Worm (Caenorhabditis elegans) whole organism, L4 larva: ENCODE results near the gene mgl-3.
A peak's percentile ranks its signal among the peaks of the same experiment; 100 is the strongest.

ENCODE experiments used
- F49E8.2 ChIP-seq: sonication (generic microtip); optimal IDR thresholded peaks from 2 replicates; lab custom pipeline; 2016; ENCODE audit warnings: missing compliant biosample characterization, mild to moderate bottlenecking, missing genetic modification characterization, borderline replicate concordance
- Y48G9A.11 ChIP-seq: fragments of 200-800 bp; sonication (Bioruptor generic); IDR thresholded peaks from 2 replicates; pipeline ENCODE4 v1.3.6; 2022; ENCODE audit warnings: missing genetic modification reagents, missing genetic modification characterization, missing compliant biosample characterization
- ZK337.2 ChIP-seq: fragments of 200-800 bp; sonication (Bioruptor generic); IDR thresholded peaks from 2 replicates; pipeline ENCODE4 v1.3.6; 2022; ENCODE audit warnings: missing genetic modification reagents, missing genetic modification characterization, missing compliant biosample characterization
- ZK546.5 ChIP-seq, 2 experiments: sonication (generic microtip); optimal IDR thresholded peaks; 2 replicates each; lab custom pipeline; 2017; ENCODE audit warnings: missing biosample characterization in 2 of 2, missing genetic modification characterization in 2 of 2
- aha-1 ChIP-seq: fragments of 150-350 bp; peaks from one replicate; lab custom pipeline; 2014; ENCODE audit warnings: missing biosample characterization, missing genetic modification characterization
- arid-1 ChIP-seq: fragments of 200-800 bp; sonication (Bioruptor generic); conservative IDR thresholded peaks from 2 replicates; pipeline ENCODE4 v1.3.6; 2022; ENCODE audit warnings: missing genetic modification reagents, missing genetic modification characterization, missing compliant biosample characterization
- attf-4 ChIP-seq: sonication (generic microtip); optimal IDR thresholded peaks from 3 replicates; lab custom pipeline; 2017; ENCODE audit warnings: missing biosample characterization, missing genetic modification characterization
- ceh-28 ChIP-seq: fragments of 150-350 bp; optimal IDR thresholded peaks from 2 replicates; lab custom pipeline; 2014; ENCODE audit warnings: missing biosample characterization, missing genetic modification reagents, missing genetic modification characterization
- ceh-32 ChIP-seq: sonication (generic microtip); optimal IDR thresholded peaks from 2 replicates; lab custom pipeline; 2016; ENCODE audit warnings: mild to moderate bottlenecking, missing genetic modification characterization, missing compliant biosample characterization; ENCODE audit not compliant: poor library complexity
- ceh-44 ChIP-seq: fragments of 200-800 bp; sonication (Bioruptor generic); IDR thresholded peaks from 2 replicates; pipeline ENCODE4 v1.3.6; 2022; ENCODE audit warnings: missing genetic modification reagents, missing genetic modification characterization, missing compliant biosample characterization
- ces-1 ChIP-seq: fragments of 150-350 bp; sonication (generic microtip); optimal IDR thresholded peaks from 4 replicates; lab custom pipeline; 2014; ENCODE audit warnings: missing biosample characterization, missing genetic modification reagents, missing genetic modification characterization
- ctbp-1 ChIP-seq: fragments of 200-800 bp; sonication (Bioruptor generic); IDR thresholded peaks from 2 replicates; pipeline ENCODE4 v1.3.6; 2022; ENCODE audit warnings: missing genetic modification reagents, missing genetic modification characterization, missing compliant biosample characterization
- daf-16 ChIP-seq, 3 experiments: sonication (generic microtip); optimal IDR thresholded peaks; 2 replicates each; lab custom pipeline; 2016 to 2017; ENCODE audit warnings: missing genetic modification characterization in 3 of 3, missing genetic modification reagents in 3 of 3, mild to moderate bottlenecking in 2 of 3, missing compliant biosample characterization in 2 of 3, missing biosample characterization in 1 of 3, moderate library complexity in 1 of 3
- dmd-6 ChIP-seq: fragments of 200-800 bp; sonication (Bioruptor generic); IDR thresholded peaks from 2 replicates; pipeline ENCODE4 v1.3.6; 2022; ENCODE audit warnings: missing genetic modification reagents, missing genetic modification characterization, missing compliant biosample characterization
- dpl-1 ChIP-seq: fragments of 150-350 bp; optimal IDR thresholded peaks from 2 replicates; lab custom pipeline; 2014; ENCODE audit warnings: missing biosample characterization, missing genetic modification reagents, missing genetic modification characterization
- duxl-1 ChIP-seq: sonication (generic microtip); optimal IDR thresholded peaks from 2 replicates; lab custom pipeline; 2016; ENCODE audit warnings: mild to moderate bottlenecking, missing genetic modification characterization, moderate library complexity, missing compliant biosample characterization; ENCODE audit not compliant: poor library complexity
- fos-1 ChIP-seq: fragments of 150-350 bp; optimal IDR thresholded peaks from 2 replicates; lab custom pipeline; 2014; ENCODE audit warnings: missing biosample characterization, missing genetic modification characterization
- hif-1 ChIP-seq, 2 experiments: sonication (generic microtip); optimal IDR thresholded peaks; 2 replicates each; lab custom pipeline; 2016 to 2017; ENCODE audit warnings: missing compliant biosample characterization in 2 of 2, missing genetic modification characterization in 2 of 2, missing genetic modification reagents in 2 of 2, missing genotype in 2 of 2, mild to moderate bottlenecking in 1 of 2
- hlh-11 ChIP-seq: fragments of 200-800 bp; sonication (Bioruptor generic); optimal IDR thresholded peaks from 2 replicates; lab custom pipeline; 2018; ENCODE audit warnings: mild to moderate bottlenecking, missing genetic modification characterization, missing compliant biosample characterization
- hlh-30 ChIP-seq: sonication (generic microtip); optimal IDR thresholded peaks from 2 replicates; lab custom pipeline; 2017; ENCODE audit warnings: antibody characterized with exemption, mild to moderate bottlenecking, missing genetic modification characterization, missing compliant biosample characterization; ENCODE audit not compliant: insufficient read depth
- hmg-1.1 ChIP-seq: fragments of 200-800 bp; sonication (Bioruptor generic); IDR thresholded peaks from 2 replicates; pipeline ENCODE4 v1.3.6; 2022; ENCODE audit warnings: missing genetic modification reagents, missing genetic modification characterization, missing compliant biosample characterization
- jun-1 ChIP-seq: fragments of 150-350 bp; optimal IDR thresholded peaks from 2 replicates; lab custom pipeline; 2014; ENCODE audit warnings: missing biosample characterization, missing genetic modification reagents, missing genetic modification characterization
- lin-38 ChIP-seq: fragments of 200-800 bp; sonication (Bioruptor generic); IDR thresholded peaks from 2 replicates; pipeline ENCODE4 v1.3.6; 2022; ENCODE audit warnings: missing genetic modification reagents, missing genetic modification characterization, missing compliant biosample characterization
- lir-3 ChIP-seq: sonication (generic microtip); optimal IDR thresholded peaks from 2 replicates; lab custom pipeline; 2016; ENCODE audit warnings: mild to moderate bottlenecking, missing genetic modification characterization, missing compliant biosample characterization
- lsy-2 ChIP-seq, 2 experiments: fragments of 150-350 bp in 1 of 2; sonication (generic microtip) in 1 of 2; optimal IDR thresholded peaks; 2 replicates each; lab custom pipeline; 2014 to 2017; ENCODE audit warnings: missing biosample characterization in 2 of 2, missing genetic modification characterization in 2 of 2
- madf-5 ChIP-seq, 2 experiments: fragments of 200-800 bp; sonication (Bioruptor generic); IDR thresholded peaks; 2 replicates each; pipeline ENCODE4 v1.3.6; 2022; ENCODE audit warnings: missing compliant biosample characterization in 2 of 2, missing genetic modification characterization in 2 of 2
- mep-1 ChIP-seq: fragments of 150-350 bp; sonication (generic microtip); optimal IDR thresholded peaks from 3 replicates; lab custom pipeline; 2014; ENCODE audit warnings: missing biosample characterization, missing genetic modification characterization
- mes-2 ChIP-seq: sonication (generic microtip); optimal IDR thresholded peaks from 2 replicates; lab custom pipeline; 2016; ENCODE audit warnings: missing genotype, mild to moderate bottlenecking, missing genetic modification characterization, missing compliant biosample characterization; ENCODE audit not compliant: poor library complexity, severe bottlenecking
- mxl-2 ChIP-seq: fragments of 200-800 bp; sonication (Bioruptor generic); conservative IDR thresholded peaks from 2 replicates; pipeline ENCODE4 v1.3.6; 2022; ENCODE audit warnings: missing genetic modification reagents, missing genetic modification characterization, missing compliant biosample characterization
- nhr-10 ChIP-seq: fragments of 150-350 bp; optimal IDR thresholded peaks from 2 replicates; lab custom pipeline; 2014; ENCODE audit warnings: missing biosample characterization, missing genetic modification characterization
- nhr-11 ChIP-seq: fragments of 150-350 bp; optimal IDR thresholded peaks from 2 replicates; lab custom pipeline; 2014; ENCODE audit warnings: missing biosample characterization, missing genetic modification characterization
- nhr-25 ChIP-seq: sonication (generic microtip); optimal IDR thresholded peaks from 2 replicates; lab custom pipeline; 2017; ENCODE audit warnings: missing genetic modification characterization, mild to moderate bottlenecking, missing compliant biosample characterization, antibody characterized with exemption, moderate library complexity, borderline replicate concordance; ENCODE audit not compliant: insufficient read depth
- nhr-42 ChIP-seq: fragments of 200-800 bp; sonication (Bioruptor generic); IDR thresholded peaks from 2 replicates; pipeline ENCODE4 v1.3.6; 2022; ENCODE audit warnings: missing genetic modification characterization, missing compliant biosample characterization
- nhr-6 ChIP-seq: fragments of 150-350 bp; optimal IDR thresholded peaks from 2 replicates; lab custom pipeline; 2014; ENCODE audit warnings: missing biosample characterization, missing genetic modification characterization
- pha-4 ChIP-seq, 2 experiments: fragments of 150-350 bp in 1 of 2; fragments of 200-800 bp in 1 of 2; sonication (Bioruptor generic) in 1 of 2; IDR thresholded peaks in 1 of 2; optimal IDR thresholded peaks in 1 of 2; 2 replicates each; pipeline versions ENCODE4 v1.3.6 to Lab custom; 2014 to 2022; ENCODE audit warnings: missing genetic modification characterization in 2 of 2, missing genetic modification reagents in 2 of 2, missing biosample characterization in 1 of 2, missing compliant biosample characterization in 1 of 2
- php-3 ChIP-seq: fragments of 200-800 bp; sonication (Bioruptor generic); IDR thresholded peaks from 2 replicates; pipeline ENCODE4 v1.3.6; 2022; ENCODE audit warnings: missing genetic modification reagents, missing genetic modification characterization, missing compliant biosample characterization
- rbr-2 ChIP-seq: sonication (generic microtip); optimal IDR thresholded peaks from 2 replicates; lab custom pipeline; 2016; ENCODE audit warnings: missing genotype, missing genetic modification characterization, missing compliant biosample characterization
- set-16 ChIP-seq: fragments of 200-800 bp; sonication (Bioruptor generic); IDR thresholded peaks from 2 replicates; pipeline ENCODE4 v1.3.6; 2022; ENCODE audit warnings: missing genetic modification reagents, missing genetic modification characterization, missing compliant biosample characterization
- skn-1 ChIP-seq: fragments of 150-350 bp; optimal IDR thresholded peaks from 2 replicates; lab custom pipeline; 2014; ENCODE audit warnings: missing biosample characterization, missing genetic modification characterization
- snpc-1.2 ChIP-seq: fragments of 200-800 bp; sonication (Bioruptor generic); IDR thresholded peaks from 2 replicates; pipeline ENCODE4 v1.3.6; 2022; ENCODE audit warnings: missing genetic modification reagents, missing genetic modification characterization, missing compliant biosample characterization
- unc-130 ChIP-seq: sonication (generic microtip); optimal IDR thresholded peaks from 2 replicates; lab custom pipeline; 2016; ENCODE audit warnings: missing genetic modification reagents, missing genetic modification characterization, missing compliant biosample characterization
- zip-2 ChIP-seq: fragments of 150-350 bp; optimal IDR thresholded peaks from 2 replicates; lab custom pipeline; 2014; ENCODE audit warnings: missing biosample characterization, missing genetic modification characterization

The mgl-3 gene

DNA sequence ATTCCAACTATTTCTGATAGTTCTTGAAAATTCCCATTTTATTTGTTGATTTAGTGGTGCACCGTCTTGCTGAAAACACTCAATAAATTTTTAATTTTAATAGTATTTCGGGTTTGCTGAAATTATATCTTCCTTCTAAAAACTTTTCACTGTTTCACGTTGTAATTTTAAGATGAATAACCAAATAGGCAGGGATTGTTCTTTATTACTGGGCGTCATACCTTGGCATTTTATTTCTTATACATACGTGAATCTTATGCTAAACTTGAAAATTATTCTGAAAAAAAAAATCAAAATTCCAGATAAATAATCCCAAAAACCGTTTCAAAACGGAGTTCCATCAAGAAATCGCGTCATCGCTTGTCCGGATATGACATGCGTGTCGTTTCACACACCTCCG lies at the start of gene mgl-3:
TSS of gene mgl-3 (plus strand) at position 301 of the 400 bp plus-strand sequence.
- TF ChIP-seq daf-16 (GFP tag; optimal IDR thresholded peaks at IDR 0.05; lab: Kevin White, UChicago) (no peak), daf-16 (tag; optimal IDR thresholded peaks at IDR 0.05; lab: Kevin White, UChicago) (no peak), jun-1 (no peak), ceh-32 (tag; lab: Kevin White, UChicago) (no peak), ZK546.5 (tag; optimal IDR thresholded peaks at IDR 0.05; lab: Kevin White, UChicago) (no peak), dmd-6 (GFP tag; lab: Robert Waterston, UW) (no peak), attf-4 (tag; lab: Kevin White, UChicago) (no peak), ceh-28 (tag; lab: Kevin White, UChicago) (no peak), hlh-11 (tag; lab: Kevin White, UChicago) (no peak), ces-1 (no peak)

DNA sequence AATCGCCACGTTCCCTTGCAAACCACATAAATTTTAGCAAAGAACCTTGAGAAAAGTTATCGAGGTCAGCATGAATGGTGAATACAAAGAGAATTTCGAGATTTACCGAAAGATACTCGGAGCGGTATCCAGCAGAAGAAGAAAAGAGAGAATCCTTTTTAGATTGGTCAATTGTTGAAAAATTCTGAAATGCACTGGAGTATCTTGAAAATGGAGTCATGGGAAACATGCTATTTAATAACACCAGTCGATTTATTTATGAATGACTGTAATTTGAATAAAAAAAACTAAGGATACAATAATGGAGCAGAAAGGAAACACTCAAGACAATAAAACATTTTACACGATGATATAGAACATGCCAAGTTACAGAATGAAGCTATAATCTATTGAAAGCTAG lies 48.9 kb upstream of the mgl-3 start:
- TF ChIP-seq nhr-6 (tag; lab: Kevin White, UChicago) (no peak), lsy-2 (tag; optimal IDR thresholded peaks at IDR 0.05; lab: Kevin White, UChicago) (no peak), nhr-42 (no peak), Y48G9A.11 (GFP tag; lab: Robert Waterston, UW) (peak; percentile 42; the same call in 1 of the 2 replicates), dpl-1 (GFP tag; lab: Kevin White, UChicago) (no peak), hmg-1.1 (GFP tag; lab: Robert Waterston, UW) (no peak), F49E8.2 (peak; percentile 56), snpc-1.2 (peak; percentile 84), fos-1 (tag; lab: Kevin White, UChicago) (no peak), lin-38 (0 out of 2 replicates have a peak, but pooled peaks have one; percentile 22), rbr-2 (tag; lab: Kevin White, UChicago) (no peak), aha-1 (peak; percentile 85), php-3 (GFP tag; lab: Robert Waterston, UW) (no peak), madf-5 (GFP tag; IDR thresholded peaks at IDR 0.05; lab: Robert Waterston, UW) (0 out of 4 replicates have a peak, but pooled peaks of 1 of the 2 experiments have one; percentile 26), ZK337.2 (GFP tag; lab: Robert Waterston, UW) (no peak)

- no peak for TF ChIP-seq unc-130 (GFP tag; lab: Kevin White, UChicago)
- no peak for TF ChIP-seq lir-3
- no peak for TF ChIP-seq snpc-1.2
- TF ChIP-seq nhr-42 = no peak
Measured at ce11 chrIV:5391507-5392057, 47.2 kb upstream of the mgl-3 start, which contains the start of the genes htp-1 and ZK616.5. Gene htp-1 (minus strand): TSS chrIV:5391557. Gene ZK616.5 (plus strand): TSS chrIV:5391929.

ce11 chrIV:5393566-5393965 lies 45.2 kb upstream of the mgl-3 start:
- TF ChIP-seq mes-2 (tag; lab: Kevin White, UChicago) = peak; percentile 16
- TF ChIP-seq daf-16 (GFP tag; optimal IDR thresholded peaks at IDR 0.05; lab: Kevin White, UChicago) = no peak
- TF ChIP-seq daf-16 (tag; optimal IDR thresholded peaks at IDR 0.05; lab: Kevin White, UChicago) = peak; percentile 76
- TF ChIP-seq skn-1 (tag; lab: Kevin White, UChicago) = no peak
- TF ChIP-seq duxl-1 (tag; lab: Kevin White, UChicago) = peak; percentile 31
- TF ChIP-seq nhr-10 (tag; lab: Kevin White, UChicago) = no peak
- TF ChIP-seq zip-2 = no peak
- TF ChIP-seq mxl-2 (GFP tag; lab: Robert Waterston, UW) = no peak
- no peak for TF ChIP-seq nhr-11 (tag; lab: Kevin White, UChicago)
- TF ChIP-seq set-16 = no peak
- TF ChIP-seq hlh-30 (tag; lab: Kevin White, UChicago) = peak; percentile 62
- no peak for TF ChIP-seq ctbp-1 (GFP tag; lab: Robert Waterston, UW)
- TF ChIP-seq mep-1 (tag; lab: Kevin White, UChicago) = peak; percentile 21
- TF ChIP-seq arid-1 (GFP tag; lab: Robert Waterston, UW) = no peak
- TF ChIP-seq attf-4 (tag; lab: Kevin White, UChicago) = no peak
- no peak for TF ChIP-seq hmg-1.1 (GFP tag; lab: Robert Waterston, UW)
- 0 out of 2 replicates have a peak, but pooled peaks have one; percentile 17 for TF ChIP-seq pha-4 (GFP tag; IDR thresholded peaks at IDR 0.05; lab: Robert Waterston, UW)
- TF ChIP-seq pha-4 (tag; optimal IDR thresholded peaks at IDR 0.05; lab: Kevin White, UChicago) = no peak
- TF ChIP-seq Y48G9A.11 (GFP tag; lab: Robert Waterston, UW) = no peak
- peak; percentile 56 for TF ChIP-seq dmd-6 (GFP tag; lab: Robert Waterston, UW)
- no peak for TF ChIP-seq nhr-6 (tag; lab: Kevin White, UChicago)
- no peak for TF ChIP-seq hif-1 (tag; optimal IDR thresholded peaks at IDR 0.05; lab: Kevin White, UChicago)
- TF ChIP-seq ceh-44 (GFP tag; lab: Robert Waterston, UW) = no peak
- TF ChIP-seq nhr-25 (tag; lab: Kevin White, UChicago) = no peak
- no peak for TF ChIP-seq php-3 (GFP tag; lab: Robert Waterston, UW)
